Fruit fly (Drosophila melanogaster) whole organism, embryonic: ENCODE measurements around the gene CG32645.

ENCODE experiments used
- CG1024 ChIP-seq: fragments of 200-800 bp; sonication (Bioruptor generic); IDR thresholded peaks from 2 replicates; pipeline ENCODE4 v1.3.6; 2022; ENCODE audit warnings: missing biosample characterization, missing genetic modification characterization
- CG10274 ChIP-seq: fragments of 200-800 bp; sonication (Bioruptor generic); optimal IDR thresholded peaks from 3 replicates; lab custom pipeline; 2017; ENCODE audit warnings: missing biosample characterization, mild to moderate bottlenecking, missing genetic modification characterization
- CG12659 ChIP-seq: fragments of 200-800 bp; sonication (Bioruptor generic); optimal IDR thresholded peaks from 3 replicates; lab custom pipeline; 2017; ENCODE audit warnings: mild to moderate bottlenecking, missing biosample characterization, missing genetic modification reagents, missing genetic modification characterization
- CG14441 ChIP-seq: fragments of 200-800 bp; sonication (Bioruptor generic); IDR thresholded peaks from 2 replicates; pipeline ENCODE4 v1.3.6; 2022; ENCODE audit warnings: missing biosample characterization, missing genetic modification characterization
- CG16779 ChIP-seq: fragments of 200-800 bp; sonication (Bioruptor generic); IDR thresholded peaks from 2 replicates; pipeline ENCODE4 v1.3.6; 2022; ENCODE audit warnings: missing biosample characterization, missing genetic modification characterization
- CG16863 ChIP-seq: fragments of 200-800 bp; sonication (Bioruptor generic); optimal IDR thresholded peaks from 3 replicates; lab custom pipeline; 2016; ENCODE audit warnings: missing biosample characterization, missing genetic modification characterization
- CG17186 ChIP-seq: fragments of 200-800 bp; sonication (Bioruptor generic); optimal IDR thresholded peaks from 3 replicates; lab custom pipeline; 2017; ENCODE audit warnings: missing biosample characterization, missing genetic modification reagents, missing genetic modification characterization
- CG17361 ChIP-seq: fragments of 200-800 bp; sonication (Bioruptor generic); IDR thresholded peaks from 3 replicates; pipeline ENCODE4 v1.3.6; 2022; ENCODE audit warnings: missing biosample characterization, missing genetic modification characterization
- CG3407 ChIP-seq: fragments of 200-800 bp; sonication (Bioruptor generic); optimal IDR thresholded peaks from 2 replicates; lab custom pipeline; 2018; ENCODE audit warnings: missing biosample characterization, mild to moderate bottlenecking, missing genetic modification characterization
- CG3838 ChIP-seq: fragments of 200-800 bp; sonication (Bioruptor generic); optimal IDR thresholded peaks from 3 replicates; lab custom pipeline; 2016; ENCODE audit warnings: missing biosample characterization, missing genetic modification characterization
- CG6765 ChIP-seq: fragments of 200-800 bp; sonication (Bioruptor generic); optimal IDR thresholded peaks from 3 replicates; lab custom pipeline; 2017; ENCODE audit warnings: missing biosample characterization, mild to moderate bottlenecking, missing genetic modification characterization
- CG6854 ChIP-seq: fragments of 200-800 bp; sonication (Bioruptor generic); optimal IDR thresholded peaks from 3 replicates; lab custom pipeline; 2017; ENCODE audit warnings: missing biosample characterization, mild to moderate bottlenecking, missing genetic modification characterization
- CG7372 ChIP-seq: fragments of 200-800 bp; sonication (Bioruptor generic); IDR thresholded peaks from 2 replicates; pipeline ENCODE4 v1.3.6; 2022; ENCODE audit warnings: missing biosample characterization, missing genetic modification characterization
- CG8765 ChIP-seq: fragments of 200-800 bp; sonication (Bioruptor generic); IDR thresholded peaks from 2 replicates; pipeline ENCODE4 v1.3.6; 2022; ENCODE audit warnings: missing biosample characterization, missing genetic modification characterization
- CG8924 ChIP-seq: fragments of 200-800 bp; optimal IDR thresholded peaks from 3 replicates; lab custom pipeline; 2019; ENCODE audit warnings: missing biosample characterization, mild to moderate bottlenecking, missing genetic modification characterization, moderate library complexity
- CG9437 ChIP-seq: fragments of 200-800 bp; sonication (Bioruptor generic); optimal IDR thresholded peaks from 2 replicates; lab custom pipeline; 2018; ENCODE audit warnings: missing biosample characterization, mild to moderate bottlenecking, missing genetic modification characterization
- CG9609 ChIP-seq: fragments of 200-800 bp; sonication (Bioruptor generic); optimal IDR thresholded peaks from 3 replicates; lab custom pipeline; 2016; ENCODE audit warnings: missing biosample characterization, missing genetic modification characterization
- CG9727 ChIP-seq: fragments of 200-800 bp; sonication (Bioruptor generic); optimal IDR thresholded peaks from 3 replicates; lab custom pipeline; 2017; ENCODE audit warnings: missing biosample characterization, mild to moderate bottlenecking, missing genetic modification characterization
- CTCF ChIP-seq: fragments of 200-800 bp; sonication (Bioruptor generic); optimal IDR thresholded peaks from 2 replicates; lab custom pipeline; 2017; ENCODE audit warnings: missing biosample characterization, mild to moderate bottlenecking, missing genetic modification characterization, moderate library complexity
- CkIIα-i1 ChIP-seq: fragments of 200-800 bp; sonication (Bioruptor generic); IDR thresholded peaks from 2 replicates; pipeline ENCODE4 v1.3.6; 2022; ENCODE audit warnings: missing biosample characterization, missing genetic modification characterization
- Deaf1 ChIP-seq: fragments of 200-800 bp; optimal IDR thresholded peaks from 3 replicates; lab custom pipeline; 2019; ENCODE audit warnings: missing biosample characterization, mild to moderate bottlenecking, missing genetic modification characterization, moderate library complexity
- Elba2 ChIP-seq: fragments of 200-800 bp; sonication (Bioruptor generic); optimal IDR thresholded peaks from 3 replicates; lab custom pipeline; 2016; ENCODE audit warnings: missing biosample characterization, missing genetic modification characterization
- HLH3B ChIP-seq: fragments of 200-800 bp; sonication (Bioruptor generic); IDR thresholded peaks from 2 replicates; pipeline ENCODE4 v1.3.6; 2022; ENCODE audit warnings: missing biosample characterization, missing genetic modification characterization
- HLH4C ChIP-seq: fragments of 200-800 bp; sonication (Bioruptor generic); IDR thresholded peaks from 3 replicates; pipeline ENCODE4 v1.3.6; 2022; ENCODE audit warnings: missing biosample characterization, missing genetic modification characterization; ENCODE audit not compliant: partially characterized antibody
- Hmr ChIP-seq: fragments of 200-800 bp; sonication (Bioruptor generic); optimal IDR thresholded peaks from 3 replicates; lab custom pipeline; 2017; ENCODE audit warnings: mild to moderate bottlenecking, missing biosample characterization, missing genetic modification reagents, missing genetic modification characterization
- Jarid2 ChIP-seq: fragments of 200-800 bp; sonication (Bioruptor generic); optimal IDR thresholded peaks from 3 replicates; lab custom pipeline; 2017; ENCODE audit warnings: mild to moderate bottlenecking, missing biosample characterization, missing genetic modification reagents, missing genetic modification characterization
- MTF-1 ChIP-seq: fragments of 200-800 bp; sonication (Bioruptor generic); optimal IDR thresholded peaks from 2 replicates; lab custom pipeline; 2018; ENCODE audit warnings: missing biosample characterization, mild to moderate bottlenecking, missing genetic modification characterization, borderline replicate concordance
- Mes4 ChIP-seq: fragments of 200-800 bp; sonication (Bioruptor generic); optimal IDR thresholded peaks from 2 replicates; lab custom pipeline; 2016; ENCODE audit warnings: missing biosample characterization, missing genetic modification characterization
- NK7.1 ChIP-seq: fragments of 200-800 bp; sonication (Bioruptor generic); optimal IDR thresholded peaks from 3 replicates; lab custom pipeline; 2016; ENCODE audit warnings: missing biosample characterization, missing genetic modification characterization
- bab2 ChIP-seq: fragments of 200-800 bp; sonication (Bioruptor generic); optimal IDR thresholded peaks from 2 replicates; lab custom pipeline; 2016; ENCODE audit warnings: missing biosample characterization, missing genetic modification characterization
- cas ChIP-seq: fragments of 200-800 bp; sonication (Bioruptor generic); IDR thresholded peaks from 2 replicates; pipeline ENCODE4 v1.3.6; 2022; ENCODE audit warnings: missing biosample characterization, missing genetic modification characterization
- chinmo ChIP-seq: fragments of 200-800 bp; sonication (Bioruptor generic); IDR thresholded peaks from 4 replicates; pipeline ENCODE4 v1.3.6; 2022; ENCODE audit warnings: missing biosample characterization, missing genetic modification characterization; ENCODE audit not compliant: partially characterized antibody
- croc ChIP-seq: fragments of 200-800 bp; sonication (Bioruptor generic); conservative IDR thresholded peaks from 3 replicates; pipeline ENCODE4 v1.3.6; 2022; ENCODE audit warnings: missing biosample characterization, missing genetic modification characterization
- dan ChIP-seq: fragments of 200-800 bp; sonication (Bioruptor generic); IDR thresholded peaks from 2 replicates; pipeline ENCODE4 v1.3.6; 2022; ENCODE audit warnings: missing biosample characterization, missing genetic modification characterization
- ems ChIP-seq: fragments of 200-800 bp; sonication (Bioruptor generic); optimal IDR thresholded peaks from 3 replicates; lab custom pipeline; 2016; ENCODE audit warnings: missing biosample characterization, missing genetic modification characterization
- fu2 ChIP-seq: fragments of 200-800 bp; sonication (Bioruptor generic); optimal IDR thresholded peaks from 2 replicates; lab custom pipeline; 2016; ENCODE audit warnings: missing biosample characterization, missing genetic modification characterization
- gce ChIP-seq: fragments of 200-800 bp; sonication (Bioruptor generic); IDR thresholded peaks from 3 replicates; pipeline ENCODE4 v1.3.6; 2022; ENCODE audit warnings: missing biosample characterization, missing genetic modification characterization
- gcm ChIP-seq: fragments of 200-800 bp; sonication (Bioruptor generic); optimal IDR thresholded peaks from 2 replicates; lab custom pipeline; 2019; ENCODE audit warnings: missing biosample characterization, mild to moderate bottlenecking, missing genetic modification characterization, moderate library complexity
- hb ChIP-seq: fragments of 200-800 bp; sonication (Bioruptor generic); IDR thresholded peaks from 3 replicates; pipeline ENCODE4 v1.3.6; 2022; ENCODE audit warnings: missing biosample characterization, missing genetic modification characterization; ENCODE audit not compliant: partially characterized antibody
- kah ChIP-seq: fragments of 200-800 bp; sonication (Bioruptor generic); optimal IDR thresholded peaks from 2 replicates; lab custom pipeline; 2018; ENCODE audit warnings: missing biosample characterization, mild to moderate bottlenecking, missing genetic modification characterization
- kay ChIP-seq: fragments of 200-800 bp; sonication (Bioruptor generic); optimal IDR thresholded peaks from 2 replicates; lab custom pipeline; 2016; ENCODE audit warnings: missing biosample characterization, missing genetic modification characterization
- kni ChIP-seq: fragments of 200-800 bp; sonication (Bioruptor generic); optimal IDR thresholded peaks from 3 replicates; lab custom pipeline; 2017; ENCODE audit warnings: mild to moderate bottlenecking, missing biosample characterization, missing genetic modification reagents, missing genetic modification characterization
- luna ChIP-seq: fragments of 200-800 bp; sonication (Bioruptor generic); optimal IDR thresholded peaks from 2 replicates; lab custom pipeline; 2016; ENCODE audit warnings: missing biosample characterization, missing genetic modification characterization
- pum ChIP-seq: fragments of 200-800 bp; sonication (Bioruptor generic); optimal IDR thresholded peaks from 2 replicates; lab custom pipeline; 2016; ENCODE audit warnings: missing biosample characterization, missing genetic modification characterization
- run ChIP-seq: fragments of 200-800 bp; sonication (Bioruptor generic); optimal IDR thresholded peaks from 3 replicates; lab custom pipeline; 2018; ENCODE audit warnings: missing biosample characterization, mild to moderate bottlenecking, missing genetic modification characterization
- sens-2 ChIP-seq: fragments of 200-800 bp; sonication (Bioruptor generic); IDR thresholded peaks from 2 replicates; pipeline ENCODE4 v1.3.6; 2022; ENCODE audit warnings: missing biosample characterization, missing genetic modification characterization
- so ChIP-seq: fragments of 200-800 bp; sonication (Bioruptor generic); IDR thresholded peaks from 3 replicates; pipeline ENCODE4 v1.3.6; 2022; ENCODE audit warnings: missing biosample characterization, missing genetic modification characterization
- tin ChIP-seq: fragments of 200-800 bp; sonication (Bioruptor generic); optimal IDR thresholded peaks from 3 replicates; lab custom pipeline; 2016; ENCODE audit warnings: missing biosample characterization, missing genetic modification characterization
- tio ChIP-seq: fragments of 200-800 bp; sonication (Bioruptor generic); optimal IDR thresholded peaks from 2 replicates; lab custom pipeline; 2017; ENCODE audit warnings: missing biosample characterization, missing genetic modification characterization, inconsistent platforms
- trem ChIP-seq: fragments of 200-800 bp; optimal IDR thresholded peaks from 3 replicates; lab custom pipeline; 2019; ENCODE audit warnings: missing biosample characterization, mild to moderate bottlenecking, missing genetic modification characterization, moderate library complexity
- zen2 ChIP-seq: fragments of 200-800 bp; sonication (Bioruptor generic); IDR thresholded peaks from 3 replicates; pipeline ENCODE4 v1.3.6; 2022; ENCODE audit warnings: missing biosample characterization, missing genetic modification characterization; ENCODE audit not compliant: partially characterized antibody

The CG32645 gene

DNA sequence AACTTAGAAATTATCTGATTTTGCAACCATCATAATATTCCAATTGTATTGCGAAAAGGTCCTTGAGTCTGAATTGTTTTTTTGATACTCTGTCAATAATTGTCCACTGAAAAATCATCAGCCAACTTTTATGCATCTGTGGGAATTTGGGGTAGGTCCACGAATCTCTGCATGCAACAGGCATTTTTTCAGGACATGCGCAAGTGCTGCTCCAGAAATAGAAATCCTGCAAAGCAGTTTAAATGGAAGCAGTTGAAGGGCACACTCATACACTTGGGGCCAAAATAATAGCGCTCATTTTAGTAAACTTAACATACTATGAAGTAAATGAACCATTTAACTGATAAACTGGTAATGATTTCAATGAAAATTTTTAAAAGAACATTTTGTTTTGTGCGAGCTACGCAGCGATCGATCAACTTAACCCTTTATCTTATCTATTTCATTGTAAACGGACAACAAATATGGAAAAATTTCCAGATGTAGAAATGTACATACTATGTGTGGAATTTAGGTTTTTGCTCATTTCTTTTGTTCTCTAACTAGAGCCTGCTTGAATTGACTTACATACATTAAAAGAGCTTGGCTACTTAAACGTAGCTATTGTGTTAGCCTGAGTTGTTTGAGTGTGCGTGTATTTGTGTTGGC lies 8.7 kb upstream of the CG32645 start (continued):
- TF ChIP-seq gcm (GFP tag; lab: Kevin White, UChicago) (peak; percentile 70), cas (no peak), HLH4C (no peak), CG17361 (peak; percentile 84), Elba2 (GFP tag; lab: Kevin White, UChicago) (no peak), fu2 (GFP tag; lab: Kevin White, UChicago) (peak; percentile 45), MTF-1 (no peak), CG9437 (GFP tag; lab: Kevin White, UChicago) (peak; percentile 69), HLH3B (GFP tag; lab: Robert Waterston, UW) (no peak), pum (GFP tag; lab: Kevin White, UChicago) (peak; percentile 31), so (GFP tag; lab: Robert Waterston, UW) (peak; percentile 34; the same call in 1 of the 3 replicates), CG3407 (GFP tag; lab: Kevin White, UChicago) (peak; percentile 35), Mes4 (GFP tag; lab: Kevin White, UChicago) (peak; percentile 34), run (tag; lab: Kevin White, UChicago) (peak; percentile 19), luna (GFP tag; lab: Kevin White, UChicago) (no peak), CG16863 (GFP tag; lab: Kevin White, UChicago) (peak; percentile 25), CG14441 (GFP tag; lab: Robert Waterston, UW) (0 out of 2 replicates have a peak, but pooled peaks have one; percentile 9), CG6765 (peak; percentile 34), chinmo (GFP tag; lab: Robert Waterston, UW) (no peak), CG3838 (GFP tag; lab: Kevin White, UChicago) (no peak), NK7.1 (peak; percentile 60), CkIIα-i1 (GFP tag; lab: Robert Waterston, UW) (no peak), CG8765 (GFP tag; lab: Robert Waterston, UW) (no peak), CG7372 (GFP tag; lab: Robert Waterston, UW) (no peak), kah (GFP tag; lab: Kevin White, UChicago) (peak; percentile 55), trem (peak; percentile 61), bab2 (peak; percentile 52), CG9727 (peak; percentile 81), CG9609 (GFP tag; lab: Kevin White, UChicago) (peak; percentile 66), CG8924 (tag; lab: Kevin White, UChicago) (peak; percentile 84), hb (GFP tag; lab: Robert Waterston, UW) (no peak), sens-2 (peak; percentile 27; the same call in 1 of the 2 replicates), CG6854 (GFP tag; lab: Kevin White, UChicago) (peak; percentile 64), tin (GFP tag; lab: Kevin White, UChicago) (peak; percentile 72), CTCF (GFP tag; lab: Kevin White, UChicago) (peak; percentile 5), ems (GFP tag; lab: Kevin White, UChicago) (peak; percentile 67), CG1024 (GFP tag; lab: Robert Waterston, UW) (0 out of 2 replicates have a peak, but pooled peaks have one; percentile 38), croc (GFP tag; lab: Robert Waterston, UW) (peak; percentile 49; the same call in 2 of the 3 replicates), kni (GFP tag; lab: Kevin White, UChicago) (no peak), CG16779 (GFP tag; lab: Robert Waterston, UW) (no peak), zen2 (GFP tag; lab: Robert Waterston, UW) (no peak), Jarid2 (peak; percentile 32), dan (GFP tag; lab: Robert Waterston, UW) (no peak), kay (no peak), gce (GFP tag; lab: Robert Waterston, UW) (no peak), Deaf1 (tag; lab: Kevin White, UChicago) (peak; percentile 34), CG12659 (GFP tag; lab: Kevin White, UChicago) (peak; percentile 78), CG10274 (peak; percentile 13), tio (peak; percentile 78), CG17186 (no peak), Hmr (GFP tag; lab: Kevin White, UChicago) (peak; percentile 79)
